Worm (Caenorhabditis elegans) whole organism, midembryonic: ENCODE data around the gene poml-1.

ENCODE experiments used
- flt-1 ChIP-seq: fragments of 200-800 bp; sonication (Bioruptor generic); IDR thresholded peaks from 2 replicates; pipeline ENCODE4 v1.3.6; 2022; ENCODE audit warnings: missing genetic modification characterization, missing compliant biosample characterization
- klf-2 ChIP-seq: fragments of 200-800 bp; sonication (Bioruptor generic); conservative IDR thresholded peaks from 2 replicates; pipeline ENCODE4 v1.3.6; 2022; ENCODE audit warnings: missing genetic modification reagents, missing genetic modification characterization, missing compliant biosample characterization
- ref-1 ChIP-seq: fragments of 200-800 bp; sonication (Bioruptor generic); conservative IDR thresholded peaks from 2 replicates; pipeline ENCODE4 v1.3.6; 2022; ENCODE audit warnings: missing genetic modification reagents, missing genetic modification characterization, missing compliant biosample characterization
- ztf-29 ChIP-seq: fragments of 200-800 bp; sonication (Bioruptor generic); IDR thresholded peaks from 2 replicates; pipeline ENCODE4 v1.3.6; 2022; ENCODE audit warnings: missing genetic modification reagents, missing genetic modification characterization, missing compliant biosample characterization

- TF ChIP-seq ref-1 (GFP tag; lab: Robert Waterston, UW): no peak
- no peak for TF ChIP-seq klf-2 (GFP tag; lab: Robert Waterston, UW)
- no peak for TF ChIP-seq ztf-29 (GFP tag; lab: Robert Waterston, UW)
- TF ChIP-seq flt-1 (GFP tag; lab: Robert Waterston, UW): no peak
These were observed 32.7 kb upstream of the poml-1 start, which contains the start of gene aakb-1 for ce11 chrX:13755469-13755868.
